Worm (Caenorhabditis elegans): ENCODE results near the gene ttbk-7.

DNA sequence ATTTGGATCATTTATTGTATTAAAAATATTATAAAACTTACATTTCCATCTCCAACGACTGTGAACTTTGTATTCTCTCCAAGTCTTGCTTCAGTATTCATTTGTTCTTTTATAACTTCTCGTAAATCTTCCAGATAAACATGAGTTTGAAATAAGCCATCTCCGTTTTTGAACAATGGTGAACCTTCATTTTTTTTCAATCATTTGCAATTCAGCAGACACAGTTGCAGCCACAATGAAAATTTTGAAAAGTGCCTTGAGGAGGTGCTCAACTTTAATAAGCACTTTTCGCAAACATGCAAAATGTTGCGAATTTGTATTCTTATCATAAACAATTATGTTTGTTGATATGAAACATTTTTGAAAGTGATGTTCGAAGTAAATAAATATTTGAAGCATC, 48.6 kb upstream of the ttbk-7 start, which contains the start of gene T16G1.3:
- TF ChIP-seq Y67H2A.10 (GFP tag; conservative IDR thresholded peaks at IDR 0.05) (no peak), ceh-100 (GFP tag; IDR thresholded peaks at IDR 0.05) (no peak), hlh-26 (GFP tag; conservative IDR thresholded peaks at IDR 0.05) (no peak), ZK185.1 (tag; optimal IDR thresholded peaks at IDR 0.05; ENCODE audit: poor library complexity, severe bottlenecking) (no peak), F49E8.2 (tag; optimal IDR thresholded peaks at IDR 0.05; ENCODE audit: insufficient read depth) (no peak), aptf-2 (GFP tag; conservative IDR thresholded peaks at IDR 0.05) (no peak), nhr-90 (tag; optimal IDR thresholded peaks at IDR 0.05) (no peak), unc-130 (GFP tag; optimal IDR thresholded peaks at IDR 0.05) (no peak), F52B5.7 (tag; optimal IDR thresholded peaks at IDR 0.05) (no peak), nhr-27 (tag; optimal IDR thresholded peaks at IDR 0.05) (no peak), pha-4 (tag; optimal IDR thresholded peaks at IDR 0.05) (no peak), snpc-4 (GFP tag; optimal IDR thresholded peaks at IDR 0.05) (no peak), snpc-4 (tag; optimal IDR thresholded peaks at IDR 0.05) (no peak), F57C9.4 (tag; optimal IDR thresholded peaks at IDR 0.05) (no peak), somi-1 (GFP tag; optimal IDR thresholded peaks at IDR 0.05) (no peak)

Data from whole organism, young adult.